Worm (Caenorhabditis elegans): ENCODE results near the gene col-89.

Gene col-89

DNA sequence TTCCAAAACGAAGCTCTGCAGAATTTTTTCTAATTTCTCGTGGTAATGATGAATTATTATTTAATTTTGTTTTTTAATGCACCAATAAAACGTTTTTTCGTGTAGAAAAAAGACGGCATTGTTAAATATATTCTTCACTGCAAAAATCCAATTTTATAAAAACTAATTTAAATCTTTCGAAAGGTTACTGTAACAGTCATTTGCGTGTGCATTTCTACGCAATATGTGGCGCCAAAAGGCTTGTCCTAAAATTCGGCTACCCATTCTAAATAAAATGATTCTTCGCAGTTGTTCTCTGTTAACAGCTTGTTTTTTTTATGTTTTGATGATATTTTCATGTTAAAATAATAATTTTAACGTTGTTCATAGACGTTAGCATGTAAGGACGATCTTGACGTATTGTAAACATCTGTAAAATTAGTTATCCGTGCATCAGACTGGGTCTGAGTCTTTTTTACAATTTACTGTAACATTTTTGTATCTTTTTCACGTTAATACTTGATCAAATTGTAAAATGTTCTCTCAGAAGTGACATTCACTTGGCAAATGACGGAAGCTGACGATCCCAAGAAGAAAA, 44.7 kb downstream of the col-89 start, which contains the start of gene mip-1 (continued):
- TF ChIP-seq nhr-120 (GFP tag; IDR thresholded peaks at IDR 0.05) (no peak), F57C9.4 (tag; optimal IDR thresholded peaks at IDR 0.05) (no peak), dox-1 (GFP tag; IDR thresholded peaks at IDR 0.05) (no peak), akir-1 (GFP tag; optimal IDR thresholded peaks at IDR 0.05) (no peak), D2030.7 (GFP tag; IDR thresholded peaks at IDR 0.05) (peak; percentile 46), snpc-1.3 (tag; optimal IDR thresholded peaks at IDR 0.05; ENCODE audit: insufficient read depth) (peak; percentile 19), egl-18 (GFP tag; IDR thresholded peaks at IDR 0.05) (no peak), ztf-28 (GFP tag; IDR thresholded peaks at IDR 0.05) (no peak), rpc-1 (optimal IDR thresholded peaks at IDR 0.05) (no peak), rpc-1 (tag; optimal IDR thresholded peaks at IDR 0.05) (no peak), somi-1 (GFP tag; optimal IDR thresholded peaks at IDR 0.05) (no peak), F52B5.7 (tag; optimal IDR thresholded peaks at IDR 0.05) (no peak), C06A6.2 (GFP tag; conservative IDR thresholded peaks at IDR 0.05) (no peak), F33H1.4 (GFP tag; IDR thresholded peaks at IDR 0.05) (peak; percentile 77), dpl-1 (GFP tag; optimal IDR thresholded peaks at IDR 0.05) (peak; percentile 78), snpc-1.1 (tag; optimal IDR thresholded peaks at IDR 0.05; ENCODE audit: insufficient read depth) (no peak), him-1 (tag; optimal IDR thresholded peaks at IDR 0.05) (no peak), unc-130 (GFP tag; optimal IDR thresholded peaks at IDR 0.05) (no peak), ztf-18 (tag; optimal IDR thresholded peaks at IDR 0.05) (peak; percentile 10), xnd-1 (tag; optimal IDR thresholded peaks at IDR 0.05) (peak; percentile 68), F57A8.1 (GFP tag; optimal IDR thresholded peaks at IDR 0.05) (no peak), ZK185.1 (tag; optimal IDR thresholded peaks at IDR 0.05; ENCODE audit: poor library complexity, severe bottlenecking) (no peak), ztf-25 (GFP tag; IDR thresholded peaks at IDR 0.05) (no peak), madf-8 (GFP tag; conservative IDR thresholded peaks at IDR 0.05) (peak; percentile 73), nhr-80 (tag; optimal IDR thresholded peaks at IDR 0.05) (no peak), F10E7.11 (tag; optimal IDR thresholded peaks at IDR 0.05) (no peak), ceh-79 (tag; optimal IDR thresholded peaks at IDR 0.05) (no peak), B0019.2 (GFP tag; conservative IDR thresholded peaks at IDR 0.05) (no peak), gei-17 (GFP tag; optimal IDR thresholded peaks at IDR 0.05) (no peak), lsl-1 (GFP tag; optimal IDR thresholded peaks at IDR 0.05) (peak; percentile 90), F22D6.2 (tag; optimal IDR thresholded peaks at IDR 0.05) (no peak), F37B4.10 (GFP tag; IDR thresholded peaks at IDR 0.05) (no peak), F49E8.2 (tag; optimal IDR thresholded peaks at IDR 0.05; ENCODE audit: insufficient read depth) (peak; percentile 51), efl-1 (GFP tag; optimal IDR thresholded peaks at IDR 0.05) (peak; percentile 87), lin-54 (GFP tag; optimal IDR thresholded peaks at IDR 0.05) (peak; percentile 84), mxl-1 (tag; optimal IDR thresholded peaks at IDR 0.05) (no peak), mcd-1 (GFP tag; IDR thresholded peaks at IDR 0.05) (no peak), madf-6 (GFP tag; IDR thresholded peaks at IDR 0.05) (peak; percentile 88), ekl-4 (GFP tag; IDR thresholded peaks at IDR 0.05) (no peak), snpc-4 (GFP tag; optimal IDR thresholded peaks at IDR 0.05) (no peak), snpc-4 (tag; optimal IDR thresholded peaks at IDR 0.05) (no peak), K11D2.4 (GFP tag; IDR thresholded peaks at IDR 0.05) (no peak), madf-3 (GFP tag; IDR thresholded peaks at IDR 0.05) (no peak), ceh-91 (GFP tag; IDR thresholded peaks at IDR 0.05) (peak; percentile 59), nfya-1 (tag; optimal IDR thresholded peaks at IDR 0.05; ENCODE audit: borderline replicate concordance, insufficient read depth) (no peak), madf-10 (tag; optimal IDR thresholded peaks at IDR 0.05) (no peak), ceh-27 (GFP tag; optimal IDR thresholded peaks at IDR 0.05) (no peak), ztf-3 (GFP tag; optimal IDR thresholded peaks at IDR 0.05) (no peak)
